Fruit fly (Drosophila melanogaster) whole organism, wandering third instar larva: ENCODE measurements around the gene CG9377.

Source experiments
- Abd-B ChIP-seq: fragments of >200 bp; optimal IDR thresholded peaks from 2 replicates; lab custom pipeline; 2017; ENCODE audit warnings: missing biosample characterization, missing genetic modification characterization
- CG32264 ChIP-seq: fragments of 200-800 bp; sonication (Bioruptor generic); optimal IDR thresholded peaks from 2 replicates; lab custom pipeline; 2016; ENCODE audit warnings: missing biosample characterization, missing genetic modification characterization
- CG9705 ChIP-seq: fragments of 200-800 bp; sonication (Bioruptor generic); optimal IDR thresholded peaks from 2 replicates; lab custom pipeline; 2018; ENCODE audit warnings: missing biosample characterization, mild to moderate bottlenecking, missing genetic modification characterization
- CrebA ChIP-seq: fragments of 200-800 bp; sonication (Bioruptor generic); optimal IDR thresholded peaks from 2 replicates; lab custom pipeline; 2016; ENCODE audit warnings: missing biosample characterization, mild to moderate bottlenecking, missing genetic modification characterization, borderline replicate concordance
- Dfd ChIP-seq: fragments of >200 bp; optimal IDR thresholded peaks from 2 replicates; lab custom pipeline; 2017; ENCODE audit warnings: missing biosample characterization, missing genetic modification characterization
- Dif ChIP-seq: fragments of 200-275, 200-300 bp; sonication (Bioruptor generic); optimal IDR thresholded peaks from 2 replicates; lab custom pipeline; 2018; ENCODE audit warnings: missing biosample characterization, missing genetic modification characterization; ENCODE audit not compliant: partially characterized antibody
- GATAd ChIP-seq: sonication (Bioruptor generic); optimal IDR thresholded peaks from 2 replicates; lab custom pipeline; 2016; ENCODE audit warnings: missing biosample characterization, missing genetic modification characterization
- HLH106 ChIP-seq: fragments of 200-800 bp; optimal IDR thresholded peaks from 3 replicates; lab custom pipeline; 2019; ENCODE audit warnings: missing biosample characterization, mild to moderate bottlenecking, missing genetic modification characterization, moderate library complexity
- Hnf4 ChIP-seq: fragments of 200-800 bp; sonication (Bioruptor generic); optimal IDR thresholded peaks from 2 replicates; lab custom pipeline; 2016; ENCODE audit warnings: missing biosample characterization, mild to moderate bottlenecking, missing genetic modification characterization
- Hr78 ChIP-seq: fragments of >200 bp; optimal IDR thresholded peaks from 2 replicates; lab custom pipeline; 2017; ENCODE audit warnings: missing biosample characterization, missing genetic modification characterization
- Hr83 ChIP-seq: fragments of 200-300 bp; sonication (Bioruptor generic); optimal IDR thresholded peaks from 2 replicates; lab custom pipeline; 2016; ENCODE audit warnings: missing biosample characterization, mild to moderate bottlenecking, missing genetic modification characterization, moderate library complexity; ENCODE audit not compliant: poor library complexity, severe bottlenecking
- Jra ChIP-seq: sonication (Bioruptor generic); optimal IDR thresholded peaks from 2 replicates; lab custom pipeline; 2016; ENCODE audit warnings: missing biosample characterization, missing genetic modification characterization
- Mio ChIP-seq: sonication (Bioruptor generic); optimal IDR thresholded peaks from 2 replicates; lab custom pipeline; 2016; ENCODE audit warnings: missing biosample characterization, missing genetic modification characterization
- Myc ChIP-seq: fragments of >200 bp; optimal IDR thresholded peaks from 2 replicates; lab custom pipeline; 2017
- N ChIP-seq: fragments of >200 bp; optimal IDR thresholded peaks from 2 replicates; lab custom pipeline; 2018; ENCODE audit warnings: missing biosample characterization, missing external identifiers, missing genetic modification characterization
- OdsH ChIP-seq: fragments of 200-800 bp; sonication (Bioruptor generic); optimal IDR thresholded peaks from 2 replicates; lab custom pipeline; 2016; ENCODE audit warnings: missing biosample characterization, mild to moderate bottlenecking, missing genetic modification characterization
- Rel ChIP-seq, 2 experiments: fragments of 200-800 bp; sonication (Bioruptor generic) in 1 of 2; optimal IDR thresholded peaks; 2 replicates in 1 of 2; 3 replicates in 1 of 2; lab custom pipeline; 2016 to 2019; ENCODE audit warnings: mild to moderate bottlenecking in 2 of 2, missing biosample characterization in 2 of 2, missing genetic modification characterization in 2 of 2, moderate library complexity in 1 of 2
- Sp1 ChIP-seq: fragments of 200-800 bp; sonication (Bioruptor generic); optimal IDR thresholded peaks from 3 replicates; lab custom pipeline; 2019; ENCODE audit warnings: missing biosample characterization, mild to moderate bottlenecking, missing genetic modification characterization, moderate library complexity
- Vsx2 ChIP-seq: fragments of 200-300, 225-300 bp; sonication (Bioruptor generic); optimal IDR thresholded peaks from 2 replicates; lab custom pipeline; 2018; ENCODE audit warnings: missing biosample characterization, missing genetic modification characterization; ENCODE audit not compliant: partially characterized antibody
- br ChIP-seq: fragments of 200-800 bp; sonication (Bioruptor generic); optimal IDR thresholded peaks from 2 replicates; lab custom pipeline; 2016; ENCODE audit warnings: missing biosample characterization, missing genetic modification characterization
- brk ChIP-seq: fragments of 200-800 bp; sonication (Bioruptor generic); optimal IDR thresholded peaks from 2 replicates; lab custom pipeline; 2016; ENCODE audit warnings: missing biosample characterization, mild to moderate bottlenecking, missing genetic modification characterization
- dl ChIP-seq, 2 experiments: fragments of 175-275, 200-275 bp in 1 of 2; fragments of 200-275 bp in 1 of 2; sonication (Bioruptor generic); optimal IDR thresholded peaks; lab custom pipeline; 2018; ENCODE audit warnings: mild to moderate bottlenecking in 2 of 2, missing biosample characterization in 2 of 2, missing genetic modification characterization in 2 of 2, moderate library complexity in 2 of 2; ENCODE audit not compliant: partially characterized antibody in 2 of 2, insufficient read depth in 1 of 2
- dmrt93B ChIP-seq: fragments of 200-800 bp; sonication (Bioruptor generic); optimal IDR thresholded peaks from 2 replicates; lab custom pipeline; 2018; ENCODE audit warnings: missing biosample characterization, mild to moderate bottlenecking, missing genetic modification characterization
- dsf ChIP-seq: sonication (Bioruptor generic); optimal IDR thresholded peaks from 2 replicates; lab custom pipeline; 2016; ENCODE audit warnings: missing biosample characterization, missing genetic modification characterization, borderline replicate concordance
- ey ChIP-seq: fragments of 200-800 bp; sonication (Bioruptor generic); optimal IDR thresholded peaks from 2 replicates; lab custom pipeline; 2016; ENCODE audit warnings: missing biosample characterization, missing genetic modification characterization
- foxo ChIP-seq, 2 experiments: fragments of 200-800 bp; sonication (Bioruptor generic); optimal IDR thresholded peaks; 2 replicates in 1 of 2; 3 replicates in 1 of 2; lab custom pipeline; 2016 to 2017; ENCODE audit warnings: missing biosample characterization in 2 of 2, missing genetic modification characterization in 2 of 2
- fru ChIP-seq: fragments of 200-800 bp; sonication (Bioruptor generic); optimal IDR thresholded peaks from 3 replicates; lab custom pipeline; 2016; ENCODE audit warnings: missing biosample characterization, mild to moderate bottlenecking, missing genetic modification characterization
- h ChIP-seq: fragments of 200-800 bp; sonication (Bioruptor generic); optimal IDR thresholded peaks from 3 replicates; lab custom pipeline; 2016; ENCODE audit warnings: missing biosample characterization, mild to moderate bottlenecking, missing genetic modification characterization
- jim ChIP-seq: fragments of 175-275, 200-325 bp; sonication (Bioruptor generic); optimal IDR thresholded peaks from 2 replicates; lab custom pipeline; 2016; ENCODE audit warnings: missing biosample characterization, mild to moderate bottlenecking, missing genetic modification characterization
- lola ChIP-seq: fragments of >200 bp; optimal IDR thresholded peaks from 2 replicates; lab custom pipeline; 2017; ENCODE audit warnings: missing biosample characterization, missing genetic modification characterization
- pan ChIP-seq: fragments of >200 bp; optimal IDR thresholded peaks from 2 replicates; lab custom pipeline; 2017
- psq ChIP-seq: fragments of 200-800 bp; sonication (Bioruptor generic); optimal IDR thresholded peaks from 3 replicates; lab custom pipeline; 2017; ENCODE audit warnings: missing biosample characterization, mild to moderate bottlenecking, missing genetic modification characterization, moderate library complexity
- rgr ChIP-seq: fragments of 200-800 bp; sonication (Bioruptor generic); optimal IDR thresholded peaks from 3 replicates; lab custom pipeline; 2016; ENCODE audit warnings: missing biosample characterization, mild to moderate bottlenecking, missing genetic modification characterization
- sage ChIP-seq: fragments of 200-800 bp; sonication (Bioruptor generic); optimal IDR thresholded peaks from 2 replicates; lab custom pipeline; 2016; ENCODE audit warnings: missing biosample characterization, mild to moderate bottlenecking, missing genetic modification characterization
- sv ChIP-seq: fragments of 200-800 bp; sonication (Bioruptor generic); optimal IDR thresholded peaks from 3 replicates; lab custom pipeline; 2016; ENCODE audit warnings: missing biosample characterization, missing genetic modification characterization
- tai ChIP-seq: sonication (Bioruptor generic); optimal IDR thresholded peaks from 2 replicates; lab custom pipeline; 2016; ENCODE audit warnings: missing biosample characterization, missing genetic modification characterization
- usp ChIP-seq: fragments of >200 bp; optimal IDR thresholded peaks from 2 replicates; lab custom pipeline; 2017; ENCODE audit warnings: missing biosample characterization, missing genetic modification characterization
- woc ChIP-seq: sonication (Bioruptor generic); optimal IDR thresholded peaks from 2 replicates; lab custom pipeline; 2016; ENCODE audit warnings: missing biosample characterization, mild to moderate bottlenecking, missing genetic modification characterization

CG9377 gene

dm6 chr2L:13368940-13369339, 7.6 kb upstream of the CG9377 start, which contains the start of gene CG31855 (continued):
- TF ChIP-seq lola (no peak), CG9705 (GFP tag; lab: Kevin White, UChicago) (peak; percentile 68), sage (peak; percentile 83)

dm6 chr2L:13367378-13367777, 6.0 kb upstream of the CG9377 start, which contains the start of gene Tap42:
Tap42 (plus strand) TSS chr2L:13367617.
- TF ChIP-seq h (GFP tag; lab: Kevin White, UChicago) (peak; percentile 17), dsf (no peak), Rel (GFP tag; optimal IDR thresholded peaks at IDR 0.05; lab: Kevin White, UChicago) (no peak), Rel (tag; optimal IDR thresholded peaks at IDR 0.05; lab: Kevin White, UChicago) (no peak), usp (no peak), pan (no peak), OdsH (GFP tag; lab: Kevin White, UChicago) (no peak), woc (peak; percentile 52), tai (GFP tag; lab: Kevin White, UChicago) (no peak), CG32264 (GFP tag; lab: Kevin White, UChicago) (no peak), Dif (GFP tag; lab: Kevin White, UChicago) (no peak), lola (no peak), jim (GFP tag; lab: Kevin White, UChicago) (no peak), Sp1 (GFP tag; lab: Kevin White, UChicago) (peak; percentile 14), Dfd (no peak), sage (peak; percentile 76), rgr (GFP tag; lab: Kevin White, UChicago) (no peak), br (GFP tag; lab: Kevin White, UChicago) (no peak), dl (GFP tag; optimal IDR thresholded peaks at IDR 0.05; lab: Kevin White, UChicago; ENCODE audit: insufficient read depth in 1 of 2, partially characterized antibody in 2 of 2) (no peak), Hnf4 (GFP tag; lab: Kevin White, UChicago) (no peak), GATAd (GFP tag; lab: Kevin White, UChicago) (no peak), HLH106 (tag; lab: Kevin White, UChicago) (no peak), CrebA (GFP tag; lab: Kevin White, UChicago) (no peak), Hr78 (GFP tag; lab: Kevin White, UChicago) (no peak), foxo (GFP tag; optimal IDR thresholded peaks at IDR 0.05; lab: Kevin White, UChicago) (peak in 1 of 2 experiments; percentile 29), sv (GFP tag; lab: Kevin White, UChicago) (peak; percentile 31), Vsx2 (GFP tag; lab: Kevin White, UChicago) (no peak), dmrt93B (GFP tag; lab: Kevin White, UChicago) (no peak), brk (peak; percentile 40), ey (GFP tag; lab: Kevin White, UChicago) (no peak), CG9705 (GFP tag; lab: Kevin White, UChicago) (no peak), Hr83 (no peak), fru (GFP tag; lab: Kevin White, UChicago) (peak; percentile 3), Myc (lab: Kevin White, UChicago) (peak; percentile 64), Jra (GFP tag; lab: Kevin White, UChicago) (no peak), Abd-B (GFP tag; lab: Kevin White, UChicago) (no peak), N (GFP tag; lab: Kevin White, UChicago) (no peak), psq (GFP tag; lab: Kevin White, UChicago) (no peak), Mio (no peak)

DNA sequence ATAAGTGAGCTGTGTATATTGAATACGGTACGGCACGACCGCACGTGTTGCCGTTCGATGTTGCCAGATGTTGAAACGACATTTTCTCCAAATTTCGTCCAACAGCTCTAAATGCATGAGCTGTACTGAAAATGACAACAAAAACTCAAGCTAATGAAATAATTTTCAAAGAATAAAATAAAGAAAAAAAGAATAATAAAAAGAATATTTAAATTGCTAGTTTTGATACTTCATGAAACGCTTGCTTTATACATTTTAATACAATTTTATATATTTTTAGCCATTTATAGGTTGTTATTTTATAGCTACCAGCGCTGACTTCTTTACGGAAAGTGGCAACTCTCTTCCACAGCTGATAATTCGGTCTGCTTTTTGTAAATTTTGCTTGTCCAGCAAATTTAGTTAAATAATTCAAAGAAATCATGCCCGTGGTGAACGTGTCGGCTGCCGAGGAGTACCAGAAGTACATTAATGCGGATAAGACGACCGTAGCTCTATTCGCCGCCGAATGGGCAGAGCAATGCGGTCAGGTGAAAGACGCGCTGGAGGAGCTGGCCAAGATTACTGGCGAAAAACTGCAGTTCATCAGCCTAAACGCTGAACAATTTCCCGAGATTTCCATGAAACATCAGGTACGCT, 4.9 kb upstream of the CG9377 start, which contains the start of the genes Nnp-1 and Grx3:
Gene Nnp-1, minus strand, starts transcription at position 81 of the 639 bp plus-strand sequence.
Gene Grx3, plus strand, starts transcription at position 339 of the 639 bp plus-strand sequence.
- peak; percentile 24 for TF ChIP-seq sv (GFP tag; lab: Kevin White, UChicago)
- peak; percentile 22 for TF ChIP-seq ey (GFP tag; lab: Kevin White, UChicago)
- peak; percentile 82 for TF ChIP-seq HLH106 (tag; lab: Kevin White, UChicago)
- TF ChIP-seq CG9705 (GFP tag; lab: Kevin White, UChicago), result peak; percentile 54
- TF ChIP-seq rgr (GFP tag; lab: Kevin White, UChicago), result no peak
- TF ChIP-seq jim (GFP tag; lab: Kevin White, UChicago), result no peak
- peak; percentile 35 for TF ChIP-seq brk
- peak in 1 of 2 experiments; percentile 62 for TF ChIP-seq foxo (GFP tag; optimal IDR thresholded peaks at IDR 0.05; lab: Kevin White, UChicago)
- peak; percentile 90 for TF ChIP-seq Myc (lab: Kevin White, UChicago)
- TF ChIP-seq woc, result peak; percentile 46
- TF ChIP-seq Rel (GFP tag; optimal IDR thresholded peaks at IDR 0.05; lab: Kevin White, UChicago), result no peak
- no peak for TF ChIP-seq Rel (tag; optimal IDR thresholded peaks at IDR 0.05; lab: Kevin White, UChicago)
- peak; percentile 53 for TF ChIP-seq dmrt93B (GFP tag; lab: Kevin White, UChicago)
- TF ChIP-seq psq (GFP tag; lab: Kevin White, UChicago), result peak; percentile 48
- TF ChIP-seq OdsH (GFP tag; lab: Kevin White, UChicago), result peak; percentile 20
- TF ChIP-seq GATAd (GFP tag; lab: Kevin White, UChicago), result no peak
- TF ChIP-seq Mio, result no peak
- no peak for TF ChIP-seq pan
- peak; percentile 1 for TF ChIP-seq h (GFP tag; lab: Kevin White, UChicago)
